Fruit fly (Drosophila melanogaster) whole organism, embryonic: ENCODE results near the gene CG31089.

Experiments
- CG10321 ChIP-seq: fragments of 200-800 bp; sonication (Bioruptor generic); IDR thresholded peaks from 2 replicates; pipeline ENCODE4 v1.3.6; 2022; ENCODE audit warnings: missing biosample characterization, missing genetic modification characterization
- CG10654 ChIP-seq: fragments of 200-800 bp; sonication (Bioruptor generic); optimal IDR thresholded peaks from 2 replicates; lab custom pipeline; 2016; ENCODE audit warnings: missing biosample characterization, missing genetic modification characterization
- CG11456 ChIP-seq: fragments of 200-800 bp; sonication (Bioruptor generic); IDR thresholded peaks from 3 replicates; pipeline ENCODE4 v1.3.6; 2022; ENCODE audit warnings: missing biosample characterization, missing genetic modification characterization
- CG12299 ChIP-seq: fragments of 200-800 bp; sonication (Bioruptor generic); optimal IDR thresholded peaks from 2 replicates; lab custom pipeline; 2018; ENCODE audit warnings: missing biosample characterization, mild to moderate bottlenecking, missing genetic modification characterization
- CG14014 ChIP-seq: fragments of 200-800 bp; sonication (Bioruptor generic); IDR thresholded peaks from 2 replicates; pipeline ENCODE4 v1.3.6; 2022; ENCODE audit warnings: missing biosample characterization, missing genetic modification characterization
- CG14441 ChIP-seq: fragments of 200-800 bp; sonication (Bioruptor generic); IDR thresholded peaks from 2 replicates; pipeline ENCODE4 v1.3.6; 2022; ENCODE audit warnings: missing biosample characterization, missing genetic modification characterization
- CG14710 ChIP-seq: fragments of 200-800 bp; sonication (Bioruptor generic); optimal IDR thresholded peaks from 3 replicates; lab custom pipeline; 2019; ENCODE audit warnings: missing biosample characterization, mild to moderate bottlenecking, missing genetic modification characterization, moderate library complexity
- CG14965 ChIP-seq: fragments of 200-800 bp; sonication (Bioruptor generic); optimal IDR thresholded peaks from 2 replicates; lab custom pipeline; 2016; ENCODE audit warnings: missing biosample characterization, missing genetic modification characterization, borderline replicate concordance
- CG17359 ChIP-seq: fragments of 200-800 bp; sonication (Bioruptor generic); optimal IDR thresholded peaks from 3 replicates; lab custom pipeline; 2018; ENCODE audit warnings: missing biosample characterization, mild to moderate bottlenecking, missing genetic modification characterization, moderate library complexity
- CG17361 ChIP-seq: fragments of 200-800 bp; sonication (Bioruptor generic); IDR thresholded peaks from 3 replicates; pipeline ENCODE4 v1.3.6; 2022; ENCODE audit warnings: missing biosample characterization, missing genetic modification characterization
- CG18011 ChIP-seq: fragments of 200-800 bp; sonication (Bioruptor generic); optimal IDR thresholded peaks from 2 replicates; lab custom pipeline; 2017; ENCODE audit warnings: missing biosample characterization, missing genetic modification characterization, mild to moderate bottlenecking, moderate library complexity, missing genotype
- CG2875 ChIP-seq: fragments of 200-800 bp; sonication (Bioruptor generic); optimal IDR thresholded peaks from 2 replicates; lab custom pipeline; 2017; ENCODE audit warnings: missing biosample characterization, mild to moderate bottlenecking, missing genetic modification characterization, missing genetic modification reagents
- CG31441 ChIP-seq: fragments of 200-800 bp; sonication (Bioruptor generic); IDR thresholded peaks from 2 replicates; pipeline ENCODE4 v1.3.6; 2022; ENCODE audit warnings: missing biosample characterization, missing genetic modification characterization
- CG7839 ChIP-seq: fragments of 200-800 bp; sonication (Bioruptor generic); optimal IDR thresholded peaks from 3 replicates; lab custom pipeline; 2018; ENCODE audit warnings: missing biosample characterization, mild to moderate bottlenecking, missing genetic modification characterization, moderate library complexity
- CG7987 ChIP-seq: fragments of 200-800 bp; sonication (Bioruptor generic); optimal IDR thresholded peaks from 2 replicates; lab custom pipeline; 2018; ENCODE audit warnings: missing biosample characterization, mild to moderate bottlenecking, missing genetic modification characterization, moderate library complexity
- CG9932 ChIP-seq: fragments of 200-800 bp; sonication (Bioruptor generic); IDR thresholded peaks from 2 replicates; pipeline ENCODE4 v1.3.6; 2022; ENCODE audit warnings: missing biosample characterization, missing genetic modification characterization
- CTCF ChIP-seq: fragments of 200-800 bp; sonication (Bioruptor generic); optimal IDR thresholded peaks from 2 replicates; lab custom pipeline; 2017; ENCODE audit warnings: missing biosample characterization, mild to moderate bottlenecking, missing genetic modification characterization, moderate library complexity
- Chrac-16 ChIP-seq: fragments of 200-800 bp; sonication (Bioruptor generic); optimal IDR thresholded peaks from 3 replicates; lab custom pipeline; 2016; ENCODE audit warnings: missing biosample characterization, missing genetic modification characterization
- Dp ChIP-seq: fragments of 200-800 bp; sonication (Bioruptor generic); optimal IDR thresholded peaks from 2 replicates; lab custom pipeline; 2018; ENCODE audit warnings: missing biosample characterization, mild to moderate bottlenecking, missing genetic modification characterization, moderate library complexity
- Hr78 ChIP-seq, 2 experiments: fragments of 200-800 bp in 1 of 2; fragments of >200 bp in 1 of 2; sonication (Bioruptor generic) in 1 of 2; optimal IDR thresholded peaks; 2 replicates each; lab custom pipeline; 2017 to 2019; ENCODE audit warnings: missing biosample characterization in 2 of 2, missing genetic modification characterization in 2 of 2, mild to moderate bottlenecking in 1 of 2, moderate library complexity in 1 of 2
- Jarid2 ChIP-seq: fragments of 200-800 bp; sonication (Bioruptor generic); optimal IDR thresholded peaks from 3 replicates; lab custom pipeline; 2017; ENCODE audit warnings: mild to moderate bottlenecking, missing biosample characterization, missing genetic modification reagents, missing genetic modification characterization
- Med ChIP-seq: fragments of 200-800 bp; sonication (Bioruptor generic); peaks from one replicate; lab custom pipeline; 2016; ENCODE audit warnings: missing biosample characterization, missing genetic modification characterization, mild to moderate bottlenecking, inconsistent platforms, moderate library complexity
- Neu2 ChIP-seq: fragments of 200-800 bp; sonication (Bioruptor generic); optimal IDR thresholded peaks from 3 replicates; lab custom pipeline; 2016; ENCODE audit warnings: missing biosample characterization, missing genetic modification characterization, borderline replicate concordance
- Nf-YA ChIP-seq: fragments of 200-800 bp; sonication (Bioruptor generic); IDR thresholded peaks from 2 replicates; pipeline ENCODE4 v1.3.6; 2022; ENCODE audit warnings: missing biosample characterization, missing genetic modification characterization
- Pdp1 ChIP-seq, 2 experiments: fragments of 200-800 bp; sonication (Bioruptor generic); optimal IDR thresholded peaks; 3 replicates each; lab custom pipeline; 2016; ENCODE audit warnings: missing biosample characterization in 2 of 2, missing genetic modification characterization in 2 of 2, mild to moderate bottlenecking in 1 of 2, moderate library complexity in 1 of 2
- Ravus ChIP-seq: fragments of 200-800 bp; sonication (Bioruptor generic); IDR thresholded peaks from 2 replicates; pipeline ENCODE4 v1.3.6; 2022; ENCODE audit warnings: missing biosample characterization, missing genetic modification characterization
- Sin3A ChIP-seq: fragments of >200 bp; optimal IDR thresholded peaks from 2 replicates; lab custom pipeline; 2018
- bab2 ChIP-seq: fragments of 200-800 bp; sonication (Bioruptor generic); optimal IDR thresholded peaks from 2 replicates; lab custom pipeline; 2016; ENCODE audit warnings: missing biosample characterization, missing genetic modification characterization
- br ChIP-seq: fragments of >200 bp; optimal IDR thresholded peaks from 2 replicates; lab custom pipeline; 2017
- corto ChIP-seq: fragments of 200-800 bp; sonication (Bioruptor generic); optimal IDR thresholded peaks from 2 replicates; lab custom pipeline; 2016; ENCODE audit warnings: missing biosample characterization, mild to moderate bottlenecking, missing genetic modification characterization, moderate library complexity
- crc ChIP-seq: fragments of 200-800 bp; sonication (Bioruptor generic); optimal IDR thresholded peaks from 2 replicates; lab custom pipeline; 2016; ENCODE audit warnings: missing biosample characterization, missing genetic modification characterization
- dmrt99B ChIP-seq: fragments of 200-800 bp; sonication (Bioruptor generic); optimal IDR thresholded peaks from 2 replicates; lab custom pipeline; 2018; ENCODE audit warnings: missing biosample characterization, mild to moderate bottlenecking, missing genetic modification characterization, moderate library complexity
- dysf ChIP-seq: fragments of 200-800 bp; sonication (Bioruptor generic); IDR thresholded peaks from 3 replicates; pipeline ENCODE4 v1.3.6; 2022; ENCODE audit warnings: missing biosample characterization, missing genetic modification characterization
- h ChIP-seq: fragments of >200 bp; optimal IDR thresholded peaks from 2 replicates; lab custom pipeline; 2017
- hkb ChIP-seq, 2 experiments: fragments of 200-800 bp in 1 of 2; fragments of >200 bp in 1 of 2; sonication (Bioruptor generic) in 1 of 2; IDR thresholded peaks in 1 of 2; optimal IDR thresholded peaks in 1 of 2; 2 replicates each; pipeline versions ENCODE4 v1.3.6 to Lab custom; 2017 to 2022; ENCODE audit warnings: missing biosample characterization in 1 of 2, missing genetic modification characterization in 1 of 2
- jing ChIP-seq: fragments of 200-800 bp; sonication (Bioruptor generic); optimal IDR thresholded peaks from 2 replicates; lab custom pipeline; 2018; ENCODE audit warnings: missing biosample characterization, mild to moderate bottlenecking, missing genetic modification characterization
- jumu ChIP-seq: fragments of 200-800 bp; sonication (Bioruptor generic); optimal IDR thresholded peaks from 3 replicates; lab custom pipeline; 2016; ENCODE audit warnings: missing biosample characterization, missing genetic modification characterization
- kah ChIP-seq: fragments of 200-800 bp; sonication (Bioruptor generic); optimal IDR thresholded peaks from 2 replicates; lab custom pipeline; 2018; ENCODE audit warnings: missing biosample characterization, mild to moderate bottlenecking, missing genetic modification characterization
- lbe ChIP-seq: fragments of 200-800 bp; sonication (Bioruptor generic); optimal IDR thresholded peaks from 2 replicates; lab custom pipeline; 2016; ENCODE audit warnings: missing biosample characterization, mild to moderate bottlenecking, missing genetic modification characterization
- lov ChIP-seq, 2 experiments: fragments of 200-800 bp in 1 of 2; fragments of >200 bp in 1 of 2; sonication (Bioruptor generic) in 1 of 2; IDR thresholded peaks in 1 of 2; optimal IDR thresholded peaks in 1 of 2; 2 replicates in 1 of 2; 3 replicates in 1 of 2; pipeline versions ENCODE4 v1.3.6 to Lab custom; 2017 to 2022; ENCODE audit warnings: missing biosample characterization in 1 of 2, missing genetic modification characterization in 1 of 2
- mam ChIP-seq: fragments of 200-800 bp; sonication (Bioruptor generic); optimal IDR thresholded peaks from 3 replicates; lab custom pipeline; 2016; ENCODE audit warnings: missing biosample characterization, missing genetic modification characterization
- nmo ChIP-seq: fragments of 200-800 bp; sonication (Bioruptor generic); optimal IDR thresholded peaks from 2 replicates; lab custom pipeline; 2018; ENCODE audit warnings: missing biosample characterization, mild to moderate bottlenecking, missing genetic modification characterization, moderate library complexity
- pho ChIP-seq: fragments of 200-800 bp; sonication (Bioruptor generic); optimal IDR thresholded peaks from 2 replicates; lab custom pipeline; 2016; ENCODE audit warnings: missing biosample characterization, missing genetic modification characterization
- phol ChIP-seq: fragments of 200-800 bp; sonication (Bioruptor generic); optimal IDR thresholded peaks from 3 replicates; lab custom pipeline; 2018; ENCODE audit warnings: missing biosample characterization, mild to moderate bottlenecking, missing genetic modification characterization, moderate library complexity
- pros ChIP-seq: fragments of 200-800 bp; sonication (Bioruptor generic); optimal IDR thresholded peaks from 3 replicates; lab custom pipeline; 2019; ENCODE audit warnings: missing biosample characterization, mild to moderate bottlenecking, missing genetic modification characterization, moderate library complexity
- sisA ChIP-seq: fragments of 200-800 bp; sonication (Bioruptor generic); IDR thresholded peaks from 2 replicates; pipeline ENCODE4 v1.3.6; 2022; ENCODE audit warnings: missing biosample characterization, missing genetic modification characterization
- stc ChIP-seq: fragments of 200-800 bp; sonication (Bioruptor generic); IDR thresholded peaks from 2 replicates; pipeline ENCODE4 v1.3.6; 2022; ENCODE audit warnings: missing biosample characterization, missing genetic modification characterization
- unc-4 ChIP-seq: fragments of 200-800 bp; sonication (Bioruptor generic); IDR thresholded peaks from 2 replicates; pipeline ENCODE4 v1.3.6; 2022; ENCODE audit warnings: missing biosample characterization, missing genetic modification characterization; ENCODE audit not compliant: partially characterized antibody
- vnd ChIP-seq: fragments of 200-800 bp; sonication (Bioruptor generic); IDR thresholded peaks from 3 replicates; pipeline ENCODE4 v1.3.6; 2022; ENCODE audit warnings: missing biosample characterization, missing genetic modification characterization; ENCODE audit not compliant: partially characterized antibody

Gene CG31089

dm6 chr3R:25880971-25881809 lies 21.3 kb upstream of the CG31089 start, which contains the start of gene Tsp96F (continued):
- TF ChIP-seq CG14710 (tag; lab: Kevin White, UChicago) (peak; percentile 53), CG14014 (GFP tag; lab: Robert Waterston, UW) (no peak), kah (peak; percentile 40), Ravus (GFP tag; lab: Robert Waterston, UW) (no peak), nmo (no peak), dysf (no peak), bab2 (GFP tag; lab: Kevin White, UChicago) (no peak), crc (GFP tag; lab: Kevin White, UChicago) (no peak), CG12299 (tag; lab: Kevin White, UChicago) (peak; percentile 50), stc (GFP tag; lab: Robert Waterston, UW) (no peak), CG31441 (no peak), Neu2 (GFP tag; lab: Kevin White, UChicago) (no peak), corto (no peak), hkb (optimal IDR thresholded peaks at IDR 0.05; lab: Kevin White, UChicago) (no peak), hkb (GFP tag; IDR thresholded peaks at IDR 0.05; lab: Robert Waterston, UW) (no peak), CG10321 (GFP tag; lab: Robert Waterston, UW) (no peak), Sin3A (lab: Kevin White, UChicago) (peak; percentile 11), CG18011 (GFP tag; lab: Kevin White, UChicago) (no peak), Med (GFP tag; lab: Kevin White, UChicago) (peak; percentile 83), CG14965 (GFP tag; lab: Kevin White, UChicago) (no peak), unc-4 (GFP tag; lab: Robert Waterston, UW) (no peak; the same call in 1 of the 2 replicates), pho (no peak), CG14441 (GFP tag; lab: Robert Waterston, UW) (no peak), Jarid2 (peak; percentile 31), lbe (GFP tag; lab: Kevin White, UChicago) (no peak), CG7839 (tag; lab: Kevin White, UChicago) (no peak), Chrac-16 (no peak), dmrt99B (no peak), CTCF (peak; percentile 48), CG11456 (GFP tag; lab: Robert Waterston, UW) (no peak), CG10654 (no peak), sisA (GFP tag; lab: Robert Waterston, UW) (no peak), phol (peak; percentile 22), lov (optimal IDR thresholded peaks at IDR 0.05; lab: Kevin White, UChicago) (no peak), lov (GFP tag; IDR thresholded peaks at IDR 0.05; lab: Robert Waterston, UW) (no peak), CG9932 (GFP tag; lab: Robert Waterston, UW) (no peak; the same call in 1 of the 2 replicates), CG2875 (GFP tag; lab: Kevin White, UChicago) (no peak), Hr78 (GFP tag; optimal IDR thresholded peaks at IDR 0.05; lab: Kevin White, UChicago) (no peak), h (lab: Kevin White, UChicago) (no peak), CG17359 (tag; lab: Kevin White, UChicago) (peak; percentile 8), pros (GFP tag; lab: Kevin White, UChicago) (no peak), CG17361 (no peak; the same call in 2 of the 3 replicates), Pdp1 (GFP tag; optimal IDR thresholded peaks at IDR 0.05; lab: Kevin White, UChicago) (peak in 1 of 2 experiments; percentile 97), jumu (GFP tag; lab: Kevin White, UChicago) (no peak), br (lab: Kevin White, UChicago) (no peak), mam (GFP tag; lab: Kevin White, UChicago) (no peak), vnd (no peak), Dp (GFP tag; lab: Kevin White, UChicago) (peak; percentile 50), CG7987 (GFP tag; lab: Kevin White, UChicago) (peak; percentile 4), jing (GFP tag; lab: Kevin White, UChicago) (no peak), Nf-YA (no peak)
